Fruit fly (Drosophila melanogaster): ENCODE data around the gene spict.

Gene spict

dm6 chr2L:12718437-12719376 is 14.2 kb downstream of the spict start, which contains the start of gene MRP (continued):
- TF ChIP-seq ab (GFP tag; optimal IDR thresholded peaks at IDR 0.05) = no peak
- no peak for TF ChIP-seq lbe (GFP tag; optimal IDR thresholded peaks at IDR 0.05)
- TF ChIP-seq zen2 (GFP tag; IDR thresholded peaks at IDR 0.05; ENCODE audit: partially characterized antibody) = 0 out of 3 replicates have a peak, but pooled peaks have one; percentile 24
- TF ChIP-seq CG34422 (GFP tag; IDR thresholded peaks at IDR 0.05) = peak; percentile 72; the same call in 1 of the 3 replicates
- TF ChIP-seq CG15696 (tag; optimal IDR thresholded peaks at IDR 0.05) = no peak
- TF ChIP-seq slp2 (GFP tag; optimal IDR thresholded peaks at IDR 0.05) = no peak
- no peak for TF ChIP-seq chif (GFP tag; optimal IDR thresholded peaks at IDR 0.05)
- TF ChIP-seq CG31224 (GFP tag; IDR thresholded peaks at IDR 0.05) = peak; percentile 44; the same call in 1 of the 2 replicates
- 0 out of 2 replicates have a peak, but pooled peaks have one; percentile 16 for TF ChIP-seq Nf-YA (GFP tag; IDR thresholded peaks at IDR 0.05)
- TF ChIP-seq CHES-1-like (GFP tag; optimal IDR thresholded peaks at IDR 0.05) = peak; percentile 10
- no peak for TF ChIP-seq tap (tag; optimal IDR thresholded peaks at IDR 0.05)
- TF ChIP-seq Jarid2 (GFP tag; optimal IDR thresholded peaks at IDR 0.05) = peak; percentile 89

dm6 chr2L:12719712-12720429 is 15.3 kb downstream of the spict start:
- TF ChIP-seq ftz-f1 (GFP tag; optimal IDR thresholded peaks at IDR 0.05) (peak; percentile 9), CG15073 (GFP tag; optimal IDR thresholded peaks at IDR 0.05) (no peak), CG1647 (GFP tag; optimal IDR thresholded peaks at IDR 0.05) (no peak), Mad (GFP tag; optimal IDR thresholded peaks at IDR 0.05) (no peak), CG18011 (GFP tag; optimal IDR thresholded peaks at IDR 0.05) (no peak), Adf1 (GFP tag; IDR thresholded peaks at IDR 0.05) (no peak), da (GFP tag; optimal IDR thresholded peaks at IDR 0.05) (no peak), hbn (GFP tag; IDR thresholded peaks at IDR 0.05; ENCODE audit: partially characterized antibody) (no peak), CG8290 (GFP tag; optimal IDR thresholded peaks at IDR 0.05) (no peak), CG8290 (tag; optimal IDR thresholded peaks at IDR 0.05) (peak in 1 of 2 experiments; percentile 22), CG15479 (GFP tag; optimal IDR thresholded peaks at IDR 0.05) (no peak), Hey (tag; optimal IDR thresholded peaks at IDR 0.05) (peak; percentile 60), Dp (GFP tag; optimal IDR thresholded peaks at IDR 0.05) (no peak), repo (GFP tag; optimal IDR thresholded peaks at IDR 0.05) (no peak), Pdp1 (GFP tag; optimal IDR thresholded peaks at IDR 0.05) (peak in 1 of 2 experiments; percentile 89), CG32532 (GFP tag; IDR thresholded peaks at IDR 0.05) (no peak), CG16813 (GFP tag; IDR thresholded peaks at IDR 0.05; ENCODE audit: partially characterized antibody) (no peak), nom (GFP tag; optimal IDR thresholded peaks at IDR 0.05) (peak; percentile 23), Oaz (GFP tag; IDR thresholded peaks at IDR 0.05) (no peak), slou (GFP tag; optimal IDR thresholded peaks at IDR 0.05) (no peak), tgo (GFP tag; IDR thresholded peaks at IDR 0.05) (no peak), Antp (GFP tag; optimal IDR thresholded peaks at IDR 0.05) (no peak), bsh (GFP tag; optimal IDR thresholded peaks at IDR 0.05) (peak in 1 of 2 experiments; percentile 18), Atf3 (GFP tag; optimal IDR thresholded peaks at IDR 0.05) (no peak), trem (tag; optimal IDR thresholded peaks at IDR 0.05) (no peak), corto (GFP tag; optimal IDR thresholded peaks at IDR 0.05) (peak; percentile 1), sens-2 (GFP tag; IDR thresholded peaks at IDR 0.05) (no peak), dysf (GFP tag; IDR thresholded peaks at IDR 0.05) (no peak), CG10565 (GFP tag; optimal IDR thresholded peaks at IDR 0.05) (no peak), lola (GFP tag; optimal IDR thresholded peaks at IDR 0.05) (no peak), CG7839 (tag; optimal IDR thresholded peaks at IDR 0.05) (no peak), pzg (GFP tag; optimal IDR thresholded peaks at IDR 0.05) (no peak), Poxn (GFP tag; IDR thresholded peaks at IDR 0.05) (no peak), Med (GFP tag) (peak; percentile 73)
